Fruit fly (Drosophila melanogaster) whole organism, adult: Measurements from ENCODE around the gene mRpS34.

ENCODE experiments used
- CG11617 ChIP-seq: fragments of 200-800 bp; sonication (Bioruptor generic); optimal IDR thresholded peaks from 2 replicates; lab custom pipeline; 2017; ENCODE audit warnings: mild to moderate bottlenecking, missing biosample characterization, missing genetic modification reagents, missing genetic modification characterization
- CG12768 ChIP-seq: fragments of 200-800 bp; sonication (Bioruptor generic); optimal IDR thresholded peaks from 2 replicates; lab custom pipeline; 2017; ENCODE audit warnings: missing biosample characterization, missing genetic modification characterization, mild to moderate bottlenecking, moderate library complexity, missing genetic modification reagents
- CG14711 ChIP-seq: fragments of 200-800 bp; sonication (Bioruptor generic); optimal IDR thresholded peaks from 2 replicates; lab custom pipeline; 2018; ENCODE audit warnings: missing biosample characterization, mild to moderate bottlenecking, missing genetic modification characterization, moderate library complexity
- CG1620 ChIP-seq: fragments of 200-800 bp; sonication (Bioruptor generic); optimal IDR thresholded peaks from 2 replicates; lab custom pipeline; 2016; ENCODE audit warnings: missing biosample characterization, missing genetic modification characterization
- CG33017 ChIP-seq: fragments of 200-800 bp; sonication (Bioruptor generic); optimal IDR thresholded peaks from 2 replicates; lab custom pipeline; 2018; ENCODE audit warnings: missing biosample characterization, mild to moderate bottlenecking, missing genetic modification characterization, moderate library complexity
- CG5204 ChIP-seq: fragments of 200-800 bp; sonication (Bioruptor generic); optimal IDR thresholded peaks from 2 replicates; lab custom pipeline; 2016; ENCODE audit warnings: missing biosample characterization, missing genetic modification characterization
- CG7045 ChIP-seq: fragments of 200-800 bp; sonication (Bioruptor generic); optimal IDR thresholded peaks from 2 replicates; lab custom pipeline; 2017; ENCODE audit warnings: missing biosample characterization, mild to moderate bottlenecking, missing genetic modification characterization
- CG7101 ChIP-seq: fragments of 200-800 bp; sonication (Bioruptor generic); optimal IDR thresholded peaks from 2 replicates; lab custom pipeline; 2018; ENCODE audit warnings: missing biosample characterization, mild to moderate bottlenecking, missing genetic modification characterization, moderate library complexity
- Clk ChIP-seq: fragments of 200-800 bp; sonication (Bioruptor generic); optimal IDR thresholded peaks from 2 replicates; lab custom pipeline; 2017; ENCODE audit warnings: missing biosample characterization, missing genetic modification characterization
- Crg-1 ChIP-seq: fragments of 200-800 bp; sonication (Bioruptor generic); optimal IDR thresholded peaks from 2 replicates; lab custom pipeline; 2016; ENCODE audit warnings: missing biosample characterization, missing genetic modification characterization
- Hr96 ChIP-seq: fragments of 200-800 bp; sonication (Bioruptor generic); optimal IDR thresholded peaks from 2 replicates; lab custom pipeline; 2016; ENCODE audit warnings: missing biosample characterization, missing genetic modification characterization
- Mnt ChIP-seq: fragments of 200-800 bp; sonication (Bioruptor generic); optimal IDR thresholded peaks from 2 replicates; lab custom pipeline; 2016; ENCODE audit warnings: missing biosample characterization, mild to moderate bottlenecking, missing genetic modification characterization
- bab1 ChIP-seq: fragments of 200-800 bp; sonication (Bioruptor generic); optimal IDR thresholded peaks from 3 replicates; lab custom pipeline; 2019; ENCODE audit warnings: missing biosample characterization, mild to moderate bottlenecking, missing genetic modification characterization, moderate library complexity
- cic ChIP-seq: fragments of 200-800 bp; sonication (Bioruptor generic); optimal IDR thresholded peaks from 2 replicates; lab custom pipeline; 2017; ENCODE audit warnings: missing biosample characterization, mild to moderate bottlenecking, missing genetic modification characterization, moderate library complexity
- cnc ChIP-seq, 2 experiments: fragments of >200 bp; optimal IDR thresholded peaks; 2 replicates each; lab custom pipeline; 2017
- kay ChIP-seq: fragments of 200-800 bp; sonication (Bioruptor generic); peaks from one replicate; lab custom pipeline; 2016; ENCODE audit warnings: missing biosample characterization, missing genetic modification characterization, borderline replicate concordance
- ovo ChIP-seq: fragments of 200-800 bp; sonication (Bioruptor generic); optimal IDR thresholded peaks from 2 replicates; lab custom pipeline; 2016; ENCODE audit warnings: missing biosample characterization, missing genetic modification characterization
- pad ChIP-seq: fragments of 200-800 bp; sonication (Bioruptor generic); optimal IDR thresholded peaks from 3 replicates; lab custom pipeline; 2017; ENCODE audit warnings: missing biosample characterization, missing genetic modification characterization, mild to moderate bottlenecking, moderate library complexity, missing genetic modification reagents
- tj ChIP-seq: fragments of 200-800 bp; sonication (Bioruptor generic); optimal IDR thresholded peaks from 3 replicates; lab custom pipeline; 2017; ENCODE audit warnings: missing biosample characterization, mild to moderate bottlenecking, missing genetic modification characterization, moderate library complexity
- toe ChIP-seq: fragments of 200-800 bp; sonication (Bioruptor generic); optimal IDR thresholded peaks from 2 replicates; lab custom pipeline; 2016; ENCODE audit warnings: missing biosample characterization, missing genetic modification characterization

Gene mRpS34

DNA sequence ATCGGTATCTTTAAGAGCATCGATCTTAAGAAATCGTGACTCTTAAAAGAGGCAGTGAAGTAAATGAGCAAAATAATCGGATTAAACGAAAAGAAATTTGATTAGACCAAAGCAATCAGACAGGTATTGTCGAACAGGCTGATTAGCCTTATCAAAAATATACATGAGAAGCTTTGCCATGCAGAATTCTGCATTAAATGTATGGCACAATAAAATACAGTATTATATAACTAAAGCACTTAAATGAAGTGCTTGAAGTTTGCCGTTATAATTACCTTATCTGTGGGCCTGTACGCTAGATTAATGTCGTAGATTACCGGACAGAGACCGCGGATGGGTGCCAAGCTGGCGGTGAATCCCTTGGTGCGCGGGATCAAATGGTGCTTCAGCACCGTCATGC is 35.2 kb downstream of the mRpS34 start:
- TF ChIP-seq kay = peak; percentile 50
- no peak for TF ChIP-seq tj (GFP tag; lab: Kevin White, UChicago)
- peak; percentile 44 for TF ChIP-seq ovo (GFP tag; lab: Kevin White, UChicago)

DNA sequence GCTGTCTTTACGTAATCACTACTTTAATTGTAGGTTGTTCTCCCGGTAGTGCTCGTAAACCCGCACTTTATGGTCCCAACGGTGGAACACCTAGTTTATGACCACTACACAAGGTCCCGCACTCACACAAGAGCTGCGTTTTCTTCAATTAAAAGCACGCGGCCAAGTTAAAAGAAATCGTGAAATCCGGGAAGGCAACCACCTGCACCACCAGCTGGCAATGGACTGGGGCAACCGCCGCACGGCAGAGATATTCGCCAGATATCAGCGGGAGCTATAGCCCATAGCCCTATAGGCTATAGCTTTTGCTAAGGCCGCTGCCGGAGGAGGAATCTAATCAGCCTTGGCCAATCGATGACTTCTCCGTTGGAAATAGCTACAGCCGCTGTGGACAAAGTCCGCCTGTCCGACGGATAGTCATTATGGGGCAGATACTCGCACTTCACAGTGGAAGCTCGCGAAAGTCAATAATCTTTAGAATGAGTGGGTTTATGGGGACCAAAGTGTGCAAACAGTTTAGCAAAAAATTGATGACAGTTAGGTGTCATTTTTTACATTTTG is 36.4 kb downstream of the mRpS34 start:
- TF ChIP-seq Hr96 (GFP tag; lab: Kevin White, UChicago) (peak; percentile 27), cnc (optimal IDR thresholded peaks at IDR 0.05; lab: Kevin White, UChicago) (no peak), Mnt (peak; percentile 59), CG7101 (tag; lab: Kevin White, UChicago) (no peak), CG11617 (GFP tag; lab: Kevin White, UChicago) (no peak), bab1 (GFP tag; lab: Kevin White, UChicago) (no peak), Clk (GFP tag; lab: Kevin White, UChicago) (no peak), CG12768 (GFP tag; lab: Kevin White, UChicago) (peak; percentile 39), CG14711 (tag; lab: Kevin White, UChicago) (no peak), ovo (GFP tag; lab: Kevin White, UChicago) (no peak), kay (peak; percentile 70), pad (GFP tag; lab: Kevin White, UChicago) (no peak), Crg-1 (GFP tag; lab: Kevin White, UChicago) (no peak), CG5204 (GFP tag; lab: Kevin White, UChicago) (no peak), toe (GFP tag; lab: Kevin White, UChicago) (no peak), CG33017 (tag; lab: Kevin White, UChicago) (no peak), cic (GFP tag; lab: Kevin White, UChicago) (peak; percentile 84)

DNA sequence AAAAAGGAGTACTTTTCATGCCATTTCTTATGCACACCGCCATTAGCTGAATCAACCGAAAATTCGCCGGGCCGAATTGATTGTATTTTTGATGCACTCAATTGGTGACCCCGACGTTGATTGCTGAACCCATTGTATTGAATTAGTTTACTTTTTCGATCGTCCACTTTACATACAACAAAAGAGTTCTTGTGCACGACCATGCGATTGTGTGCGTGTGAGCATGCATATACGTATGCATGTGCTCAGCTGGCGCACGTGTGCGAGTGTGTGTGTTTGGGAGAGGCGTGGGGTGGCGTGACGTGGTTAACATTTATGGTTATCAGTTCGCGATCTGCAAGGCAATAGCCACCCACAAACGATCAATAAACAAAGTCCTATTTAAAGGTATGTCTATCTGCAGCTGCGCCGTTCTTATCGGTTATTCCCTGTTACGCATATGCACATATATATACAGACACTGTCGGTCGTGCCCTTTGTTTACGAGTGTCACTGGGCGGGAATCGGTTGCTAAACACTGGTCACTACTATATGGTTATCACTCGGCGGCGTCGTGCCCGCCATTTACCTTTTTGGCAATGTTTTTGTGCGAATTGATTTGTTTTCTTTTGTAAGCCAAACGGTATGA is 37.5 kb downstream of the mRpS34 start:
- TF ChIP-seq CG11617 (GFP tag; lab: Kevin White, UChicago) = no peak
- no peak for TF ChIP-seq Crg-1 (GFP tag; lab: Kevin White, UChicago)
- TF ChIP-seq CG1620 (GFP tag; lab: Kevin White, UChicago) = peak; percentile 3
- peak; percentile 93 for TF ChIP-seq cic (GFP tag; lab: Kevin White, UChicago)
- TF ChIP-seq pad (GFP tag; lab: Kevin White, UChicago) = peak; percentile 45
- peak; percentile 27 for TF ChIP-seq CG33017 (tag; lab: Kevin White, UChicago)
- peak; percentile 42 for TF ChIP-seq CG7101 (tag; lab: Kevin White, UChicago)
- peak; percentile 86 for TF ChIP-seq bab1 (GFP tag; lab: Kevin White, UChicago)
- peak; percentile 24 for TF ChIP-seq tj (GFP tag; lab: Kevin White, UChicago)
- TF ChIP-seq kay = peak; percentile 89
- TF ChIP-seq CG14711 (tag; lab: Kevin White, UChicago) = no peak
- TF ChIP-seq ovo (GFP tag; lab: Kevin White, UChicago) = no peak
- peak; percentile 96 for TF ChIP-seq Mnt
- no peak for TF ChIP-seq cnc (optimal IDR thresholded peaks at IDR 0.05; lab: Kevin White, UChicago)
- no peak for TF ChIP-seq Clk (GFP tag; lab: Kevin White, UChicago)
- no peak for TF ChIP-seq CG5204 (GFP tag; lab: Kevin White, UChicago)
- TF ChIP-seq toe (GFP tag; lab: Kevin White, UChicago) = no peak
- TF ChIP-seq Hr96 (GFP tag; lab: Kevin White, UChicago) = no peak
- TF ChIP-seq CG7045 (GFP tag; lab: Kevin White, UChicago) = peak; percentile 50
- peak; percentile 54 for TF ChIP-seq CG12768 (GFP tag; lab: Kevin White, UChicago)

DNA sequence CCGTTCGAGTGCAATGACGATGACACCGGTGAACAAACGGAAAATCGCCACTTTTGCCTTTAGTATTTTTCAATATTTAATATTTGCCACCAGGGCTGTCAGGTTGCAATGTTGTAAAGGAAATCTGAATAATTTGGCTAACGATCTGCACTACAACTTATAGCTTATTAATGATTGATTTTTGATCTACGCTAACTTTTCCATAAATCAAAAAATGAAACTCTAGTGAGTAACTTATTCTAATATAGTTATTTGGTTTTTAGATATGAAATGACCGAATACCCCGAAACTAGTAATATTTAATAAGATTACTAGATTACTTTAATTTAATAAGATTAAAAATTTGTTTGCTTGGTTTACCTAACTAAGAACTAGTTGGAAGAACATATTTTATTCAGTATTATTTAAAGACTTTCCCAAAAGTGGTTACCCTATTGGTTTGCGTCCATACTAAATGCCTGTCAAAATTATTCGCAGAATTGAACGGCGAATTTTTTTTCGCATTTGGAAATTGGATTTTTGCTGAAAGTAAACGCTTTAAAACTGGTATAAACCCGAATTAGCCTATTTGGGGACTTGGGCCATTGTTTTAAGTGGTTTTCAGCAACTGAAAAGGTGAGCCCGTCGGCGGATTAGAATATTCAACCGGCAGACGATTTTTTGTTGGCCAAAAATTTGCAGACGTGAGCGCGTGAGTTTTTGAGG is 38.2 kb downstream of the mRpS34 start, which contains the start of the genes Agpat3 and RAF2:
Agpat3 (minus strand) TSS at position 78 of the 705 bp plus-strand sequence.
RAF2 (plus strand) TSS at position 448 of the 705 bp plus-strand sequence.
- TF ChIP-seq CG5204 (GFP tag; lab: Kevin White, UChicago) = no peak
- no peak for TF ChIP-seq CG1620 (GFP tag; lab: Kevin White, UChicago)
- no peak for TF ChIP-seq CG7045 (GFP tag; lab: Kevin White, UChicago)
- no peak for TF ChIP-seq CG33017 (tag; lab: Kevin White, UChicago)
- peak; percentile 5 for TF ChIP-seq Hr96 (GFP tag; lab: Kevin White, UChicago)
- no peak for TF ChIP-seq Clk (GFP tag; lab: Kevin White, UChicago)
- no peak for TF ChIP-seq pad (GFP tag; lab: Kevin White, UChicago)
- peak; percentile 60 for TF ChIP-seq toe (GFP tag; lab: Kevin White, UChicago)
- peak; percentile 7 for TF ChIP-seq CG7101 (tag; lab: Kevin White, UChicago)
- peak; percentile 27 for TF ChIP-seq CG11617 (GFP tag; lab: Kevin White, UChicago)
- peak; percentile 86 for TF ChIP-seq CG14711 (tag; lab: Kevin White, UChicago)
- no peak for TF ChIP-seq CG12768 (GFP tag; lab: Kevin White, UChicago)

DNA sequence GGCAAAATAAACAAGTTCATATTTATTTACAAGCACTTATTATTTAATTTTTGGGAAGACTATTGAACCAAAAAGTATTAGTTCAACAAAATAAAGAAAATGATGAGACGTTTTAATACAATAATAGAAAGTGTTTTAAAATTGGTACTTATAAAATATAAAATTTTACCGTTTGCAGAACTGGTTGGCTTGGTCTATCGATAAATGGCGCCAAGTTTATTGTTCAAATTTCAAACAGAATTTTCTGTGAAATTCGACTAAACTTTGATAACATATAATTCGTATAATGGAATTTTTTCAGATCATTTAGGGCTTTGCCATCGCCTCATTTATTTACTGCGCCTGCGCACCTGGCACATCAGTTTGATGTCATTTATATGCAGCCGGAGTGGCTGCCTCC is 42.9 kb downstream of the mRpS34 start:
- TF ChIP-seq pad (GFP tag; lab: Kevin White, UChicago) (no peak), tj (GFP tag; lab: Kevin White, UChicago) (no peak), kay (peak; percentile 52)
